Worm (Caenorhabditis elegans) whole organism, midembryonic: ENCODE data around the gene F44G4.1.

Experiments
- T22C8.4 ChIP-seq: fragments of 200-800 bp; sonication (Bioruptor generic); IDR thresholded peaks from 2 replicates; pipeline ENCODE4 v1.3.6; 2022; ENCODE audit warnings: missing genetic modification characterization, missing compliant biosample characterization
- cog-1 ChIP-seq: sonication (generic microtip); optimal IDR thresholded peaks from 2 replicates; lab custom pipeline; 2016; ENCODE audit warnings: missing genetic modification characterization, missing compliant biosample characterization
- flt-1 ChIP-seq: fragments of 200-800 bp; sonication (Bioruptor generic); IDR thresholded peaks from 2 replicates; pipeline ENCODE4 v1.3.6; 2022; ENCODE audit warnings: missing genetic modification characterization, missing compliant biosample characterization
- klf-2 ChIP-seq: fragments of 200-800 bp; sonication (Bioruptor generic); conservative IDR thresholded peaks from 2 replicates; pipeline ENCODE4 v1.3.6; 2022; ENCODE audit warnings: missing genetic modification reagents, missing genetic modification characterization, missing compliant biosample characterization
- med-1 ChIP-seq: sonication (generic microtip); optimal IDR thresholded peaks from 2 replicates; lab custom pipeline; 2017; ENCODE audit warnings: missing genetic modification characterization, mild to moderate bottlenecking, missing compliant biosample characterization, antibody characterized with exemption, missing genetic modification reagents; ENCODE audit not compliant: insufficient read depth
- ref-1 ChIP-seq: fragments of 200-800 bp; sonication (Bioruptor generic); conservative IDR thresholded peaks from 2 replicates; pipeline ENCODE4 v1.3.6; 2022; ENCODE audit warnings: missing genetic modification reagents, missing genetic modification characterization, missing compliant biosample characterization
- tab-1 ChIP-seq: fragments of 200-800 bp; sonication (Bioruptor generic); IDR thresholded peaks from 2 replicates; pipeline ENCODE4 v1.3.6; 2022; ENCODE audit warnings: missing genetic modification characterization, missing compliant biosample characterization
- ztf-23 ChIP-seq: fragments of 200-800 bp; sonication (Bioruptor generic); IDR thresholded peaks from 2 replicates; pipeline ENCODE4 v1.3.6; 2022; ENCODE audit warnings: missing genetic modification reagents, missing genetic modification characterization, missing compliant biosample characterization

DNA sequence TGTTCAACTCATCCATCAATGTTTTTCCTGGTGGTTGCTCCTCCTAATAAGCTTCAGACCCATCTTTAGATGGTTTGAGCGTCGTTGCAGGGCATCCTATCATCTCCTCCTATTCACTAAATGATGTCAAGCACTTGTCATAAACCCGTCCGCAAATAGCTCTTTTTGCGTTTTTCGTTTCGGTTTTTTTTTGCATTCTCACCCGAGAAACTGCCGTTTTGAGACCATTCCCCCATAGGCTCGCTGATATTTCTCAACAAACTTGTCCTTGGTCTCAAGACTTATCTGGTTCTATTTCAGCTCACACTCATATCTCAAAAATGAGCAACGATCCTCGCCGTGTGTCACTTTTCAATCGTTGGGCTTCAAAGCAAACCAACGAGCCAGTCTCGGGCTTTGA, 34.0 kb upstream of the F44G4.1 start, which contains the start of gene cal-2:
- TF ChIP-seq ref-1 (GFP tag; lab: Robert Waterston, UW) (no peak), med-1 (GFP tag; lab: Kevin White, UChicago) (no peak), flt-1 (no peak), tab-1 (GFP tag; lab: Robert Waterston, UW) (no peak), cog-1 (no peak), klf-2 (GFP tag; lab: Robert Waterston, UW) (no peak), T22C8.4 (no peak), ztf-23 (GFP tag; lab: Robert Waterston, UW) (no peak)
